Worm (Caenorhabditis elegans) whole organism, young adult: Measurements from ENCODE around the gene nhr-139.

Experiments used
- C06A6.2 ChIP-seq: fragments of 200-800 bp; sonication (Bioruptor generic); conservative IDR thresholded peaks from 2 replicates; pipeline ENCODE4 v1.3.6; 2022; ENCODE audit warnings: missing genetic modification characterization, missing compliant biosample characterization
- akir-1 ChIP-seq: fragments of 200-800 bp; sonication (Bioruptor generic); optimal IDR thresholded peaks from 2 replicates; lab custom pipeline; 2018; ENCODE audit warnings: mild to moderate bottlenecking, missing genetic modification characterization, moderate library complexity, missing compliant biosample characterization
- atf-7 ChIP-seq: sonication (generic microtip); optimal IDR thresholded peaks from 2 replicates; lab custom pipeline; 2017; ENCODE audit warnings: mild to moderate bottlenecking, missing genetic modification characterization, missing compliant biosample characterization
- bed-1 ChIP-seq: fragments of 200-800 bp; sonication (Bioruptor generic); IDR thresholded peaks from 2 replicates; pipeline ENCODE4 v1.3.6; 2022; ENCODE audit warnings: missing genetic modification reagents, missing genetic modification characterization, missing compliant biosample characterization
- bed-2 ChIP-seq: fragments of 200-800 bp; sonication (Bioruptor generic); IDR thresholded peaks from 2 replicates; pipeline ENCODE4 v1.3.6; 2022; ENCODE audit warnings: missing genetic modification reagents, missing genetic modification characterization, missing compliant biosample characterization
- cebp-1 ChIP-seq, 2 experiments: fragments of 200-800 bp in 1 of 2; sonication (Bioruptor generic) in 1 of 2; sonication (generic microtip) in 1 of 2; IDR thresholded peaks in 1 of 2; optimal IDR thresholded peaks in 1 of 2; 2 replicates each; pipeline versions ENCODE4 v1.3.6 to Lab custom; 2017 to 2022; ENCODE audit warnings: missing compliant biosample characterization in 2 of 2, missing genetic modification characterization in 2 of 2, mild to moderate bottlenecking in 1 of 2, missing genetic modification reagents in 1 of 2, moderate library complexity in 1 of 2
- ceh-79 ChIP-seq: sonication (generic microtip); optimal IDR thresholded peaks from 2 replicates; lab custom pipeline; 2017; ENCODE audit warnings: mild to moderate bottlenecking, missing genetic modification characterization, missing compliant biosample characterization
- ceh-91 ChIP-seq: fragments of 200-800 bp; sonication (Bioruptor generic); IDR thresholded peaks from 2 replicates; pipeline ENCODE4 v1.3.6; 2022; ENCODE audit warnings: missing genetic modification reagents, missing genetic modification characterization, missing compliant biosample characterization
- efl-1 ChIP-seq: fragments of 150-350 bp; optimal IDR thresholded peaks from 2 replicates; lab custom pipeline; 2014; ENCODE audit warnings: missing biosample characterization, missing genetic modification reagents, missing genetic modification characterization
- ekl-4 ChIP-seq: fragments of 200-800 bp; sonication (Bioruptor generic); IDR thresholded peaks from 2 replicates; pipeline ENCODE4 v1.3.6; 2022; ENCODE audit warnings: missing genetic modification reagents, missing genetic modification characterization, missing compliant biosample characterization
- ets-4 ChIP-seq: fragments of 200-800 bp; sonication (Bioruptor generic); optimal IDR thresholded peaks from 2 replicates; lab custom pipeline; 2018; ENCODE audit warnings: mild to moderate bottlenecking, missing genetic modification characterization, missing compliant biosample characterization
- him-1 ChIP-seq: sonication (generic microtip); optimal IDR thresholded peaks from 2 replicates; lab custom pipeline; 2016; ENCODE audit warnings: missing genotype, missing genetic modification reagents, missing genetic modification characterization, missing compliant biosample characterization
- hmg-1.2 ChIP-seq: fragments of 200-800 bp; sonication (Bioruptor generic); IDR thresholded peaks from 2 replicates; pipeline ENCODE4 v1.3.6; 2022; ENCODE audit warnings: missing genetic modification reagents, missing genetic modification characterization, missing compliant biosample characterization
- madf-6 ChIP-seq: fragments of 200-800 bp; sonication (Bioruptor generic); IDR thresholded peaks from 2 replicates; pipeline ENCODE4 v1.3.6; 2022; ENCODE audit warnings: missing genetic modification reagents, missing genetic modification characterization, missing compliant biosample characterization
- mcd-1 ChIP-seq: fragments of 200-800 bp; sonication (Bioruptor generic); IDR thresholded peaks from 2 replicates; pipeline ENCODE4 v1.3.6; 2022; ENCODE audit warnings: missing genetic modification reagents, missing genetic modification characterization, missing compliant biosample characterization
- mes-4 ChIP-seq: sonication (generic microtip); optimal IDR thresholded peaks from 2 replicates; lab custom pipeline; 2016; ENCODE audit warnings: missing genotype, missing genetic modification characterization, missing compliant biosample characterization
- mxl-1 ChIP-seq: sonication (generic microtip); optimal IDR thresholded peaks from 2 replicates; lab custom pipeline; 2016; ENCODE audit warnings: missing genetic modification characterization, missing compliant biosample characterization
- nhr-120 ChIP-seq: fragments of 200-800 bp; sonication (Bioruptor generic); IDR thresholded peaks from 2 replicates; pipeline ENCODE4 v1.3.6; 2022; ENCODE audit warnings: missing genetic modification characterization, missing compliant biosample characterization
- nhr-27 ChIP-seq: fragments of 200-800 bp; sonication (Bioruptor generic); optimal IDR thresholded peaks from 2 replicates; lab custom pipeline; 2018; ENCODE audit warnings: mild to moderate bottlenecking, missing genetic modification characterization, moderate library complexity, missing compliant biosample characterization
- nhr-90 ChIP-seq: sonication (generic microtip); optimal IDR thresholded peaks from 2 replicates; lab custom pipeline; 2016; ENCODE audit warnings: missing genotype, mild to moderate bottlenecking, missing genetic modification characterization, missing compliant biosample characterization
- pha-4 ChIP-seq: fragments of 150-350 bp; sonication (generic microtip); optimal IDR thresholded peaks from 2 replicates; lab custom pipeline; 2014; ENCODE audit warnings: missing biosample characterization, missing genetic modification reagents, missing genetic modification characterization
- rpc-1 ChIP-seq, 2 experiments: fragments of 150-350 bp in 1 of 2; sonication (generic microtip) in 1 of 2; optimal IDR thresholded peaks; 2 replicates each; lab custom pipeline; 2014 to 2018; ENCODE audit warnings: missing biosample characterization in 1 of 2, missing genetic modification characterization in 1 of 2, missing genetic modification reagents in 1 of 2, missing genotype in 1 of 2
- snpc-1.1 ChIP-seq: sonication (generic microtip); optimal IDR thresholded peaks from 2 replicates; lab custom pipeline; 2017; ENCODE audit warnings: missing genetic modification characterization, mild to moderate bottlenecking, missing compliant biosample characterization, antibody characterized with exemption, moderate library complexity, missing genotype, missing genetic modification reagents; ENCODE audit not compliant: insufficient read depth
- snpc-1.3 ChIP-seq: sonication (generic microtip); optimal IDR thresholded peaks from 2 replicates; lab custom pipeline; 2017; ENCODE audit warnings: missing genetic modification characterization, mild to moderate bottlenecking, missing compliant biosample characterization, antibody characterized with exemption, moderate library complexity, missing genotype, missing genetic modification reagents; ENCODE audit not compliant: insufficient read depth
- somi-1 ChIP-seq: fragments of 200-800 bp; sonication (Bioruptor generic); optimal IDR thresholded peaks from 2 replicates; lab custom pipeline; 2018; ENCODE audit warnings: mild to moderate bottlenecking, missing genetic modification characterization, missing compliant biosample characterization
- tbx-9 ChIP-seq: sonication (generic microtip); optimal IDR thresholded peaks from 2 replicates; lab custom pipeline; 2016; ENCODE audit warnings: borderline replicate concordance, missing genetic modification characterization, inconsistent platforms, missing compliant biosample characterization
- ztf-25 ChIP-seq: fragments of 200-800 bp; sonication (Bioruptor generic); IDR thresholded peaks from 2 replicates; pipeline ENCODE4 v1.3.6; 2022; ENCODE audit warnings: missing genetic modification reagents, missing genetic modification characterization, missing compliant biosample characterization

Gene nhr-139

ce11 chrV:6953797-6954196, 33.8 kb downstream of the nhr-139 start, which contains the start of gene srg-31 (continued):
- no peak for TF ChIP-seq ets-4

ce11 chrV:6951306-6951705, 36.3 kb downstream of the nhr-139 start, which contains the start of gene T07H8.11:
Gene T07H8.11 (minus strand): TSS chrV:6951406.
- TF ChIP-seq pha-4 (tag; lab: Kevin White, UChicago) (no peak), ekl-4 (GFP tag; lab: Robert Waterston, UW) (no peak), rpc-1 (optimal IDR thresholded peaks at IDR 0.05; lab: Kevin White, UChicago) (no peak), rpc-1 (tag; optimal IDR thresholded peaks at IDR 0.05; lab: Kevin White, UChicago) (no peak), efl-1 (GFP tag; lab: Kevin White, UChicago) (no peak), atf-7 (tag; lab: Kevin White, UChicago) (no peak), C06A6.2 (GFP tag; lab: Robert Waterston, UW) (no peak), nhr-120 (GFP tag; lab: Robert Waterston, UW) (no peak), tbx-9 (tag; lab: Kevin White, UChicago) (no peak), cebp-1 (GFP tag; IDR thresholded peaks at IDR 0.05; lab: Robert Waterston, UW) (no peak), cebp-1 (tag; optimal IDR thresholded peaks at IDR 0.05; lab: Kevin White, UChicago) (no peak), snpc-1.3 (no peak)
- TF ChIP-seq, all 124 proteins: peak for 0

- TF ChIP-seq ceh-91 (GFP tag; lab: Robert Waterston, UW) = no peak
- TF ChIP-seq mxl-1 (tag; lab: Kevin White, UChicago) = no peak
- no peak for TF ChIP-seq akir-1 (GFP tag; lab: Kevin White, UChicago)
- no peak for TF ChIP-seq mes-4 (tag; lab: Kevin White, UChicago)
- TF ChIP-seq mcd-1 (GFP tag; lab: Robert Waterston, UW) = no peak
- TF ChIP-seq bed-2 (GFP tag; lab: Robert Waterston, UW) = no peak
- no peak for TF ChIP-seq him-1
- no peak for TF ChIP-seq ztf-25 (GFP tag; lab: Robert Waterston, UW)
Measured at ce11 chrV:6949770-6950169, 37.8 kb downstream of the nhr-139 start, which contains the start of gene Y57E12B.11. Gene Y57E12B.11 (minus strand): TSS chrV:6949870.

- TF ChIP-seq snpc-1.1 (tag; lab: Kevin White, UChicago) (no peak), somi-1 (no peak), madf-6 (GFP tag; lab: Robert Waterston, UW) (no peak), nhr-120 (GFP tag; lab: Robert Waterston, UW) (no peak), hmg-1.2 (GFP tag; lab: Robert Waterston, UW) (no peak), ztf-25 (GFP tag; lab: Robert Waterston, UW) (no peak), efl-1 (GFP tag; lab: Kevin White, UChicago) (no peak)
Measured at ce11 chrV:6948225-6948624, 39.3 kb downstream of the nhr-139 start, which contains the start of gene Y57E12B.1. Gene Y57E12B.1 (plus strand): TSS chrV:6948525.

ce11 chrV:6947442-6947841, 40.1 kb downstream of the nhr-139 start, which contains the start of gene Y57E12B.4:
Gene Y57E12B.4 (minus strand): TSS chrV:6947542.
- TF ChIP-seq bed-1 (GFP tag; lab: Robert Waterston, UW) = no peak
- TF ChIP-seq ceh-79 (tag; lab: Kevin White, UChicago) = no peak
- no peak for TF ChIP-seq nhr-90 (tag; lab: Kevin White, UChicago)
- no peak for TF ChIP-seq nhr-27 (tag; lab: Kevin White, UChicago)
- no peak for TF ChIP-seq cebp-1 (GFP tag; IDR thresholded peaks at IDR 0.05; lab: Robert Waterston, UW)
- no peak for TF ChIP-seq cebp-1 (tag; optimal IDR thresholded peaks at IDR 0.05; lab: Kevin White, UChicago)
